Fruit fly (Drosophila melanogaster) whole organism: ENCODE data around the gene CG2656.

Experiments
- CG8478 ChIP-seq: fragments of >200 bp; optimal IDR thresholded peaks from 2 replicates; lab custom pipeline; 2018; ENCODE audit warnings: inconsistent platforms
- Dll ChIP-seq: fragments of >200 bp; optimal IDR thresholded peaks from 2 replicates; lab custom pipeline; 2017
- EcR ChIP-seq, 2 experiments: fragments of >200 bp; optimal IDR thresholded peaks; 2 replicates each; lab custom pipeline; 2017; ENCODE audit warnings: missing biosample characterization in 2 of 2, missing genetic modification characterization in 2 of 2, missing genetic modification reagents in 2 of 2
- pan ChIP-seq: fragments of >200 bp; optimal IDR thresholded peaks from 2 replicates; lab custom pipeline; 2017
- psq ChIP-seq: fragments of >200 bp; optimal IDR thresholded peaks from 2 replicates; lab custom pipeline; 2017

DNA sequence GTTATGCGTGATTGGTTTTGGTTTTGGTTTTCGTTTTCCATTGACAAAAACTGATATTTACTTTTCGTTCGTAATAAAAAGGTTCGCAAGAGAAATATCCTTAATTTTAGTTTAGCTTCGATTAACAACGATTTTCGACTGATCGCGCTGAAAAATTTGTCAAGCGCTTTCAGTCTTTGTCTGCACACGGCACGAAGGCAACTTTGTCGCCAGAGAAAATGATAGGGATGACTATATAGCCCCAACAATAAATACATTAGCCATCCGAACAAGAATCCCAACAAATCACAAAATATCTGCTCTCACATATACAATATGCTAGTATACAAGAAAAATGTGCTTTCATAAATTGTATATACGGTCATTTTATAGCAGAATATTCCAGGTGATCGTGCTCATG, 26.9 kb upstream of the CG2656 start, which contains the start of gene Mlp84B:
- no peak for TF ChIP-seq psq (lab: Kevin White, UChicago)
- no peak for TF ChIP-seq CG8478 (lab: Kevin White, UChicago)
- TF ChIP-seq EcR (GFP tag; optimal IDR thresholded peaks at IDR 0.05; lab: Kevin White, UChicago) = no peak
- no peak for TF ChIP-seq Dll
- no peak for TF ChIP-seq pan (lab: Kevin White, UChicago)
